Worm (Caenorhabditis elegans): ENCODE results near the gene R01E6.7.

Gene R01E6.7

ce11 chrX:13581820-13582219 is 12.1 kb upstream of the R01E6.7 start, which contains the start of gene F54B11.10:
Gene F54B11.10, plus strand, starts transcription at chrX:13582120.
- no peak for TF ChIP-seq ham-2 (GFP tag; optimal IDR thresholded peaks at IDR 0.05)
- no peak for TF ChIP-seq bed-3 (GFP tag; optimal IDR thresholded peaks at IDR 0.05)
- no peak for TF ChIP-seq sptf-1 (tag; optimal IDR thresholded peaks at IDR 0.05)
- TF ChIP-seq tbx-8 (GFP tag; optimal IDR thresholded peaks at IDR 0.05), result no peak
- TF ChIP-seq flh-1 (GFP tag; optimal IDR thresholded peaks at IDR 0.05), result no peak
- TF ChIP-seq drap-1 (GFP tag; optimal IDR thresholded peaks at IDR 0.05), result no peak
- no peak for TF ChIP-seq ces-1 (GFP tag; optimal IDR thresholded peaks at IDR 0.05)
- TF ChIP-seq hlh-1 (tag; optimal IDR thresholded peaks at IDR 0.05), result no peak
- TF ChIP-seq mab-5 (tag; optimal IDR thresholded peaks at IDR 0.05), result no peak
- TF ChIP-seq lsy-2 (tag; optimal IDR thresholded peaks at IDR 0.05), result no peak
- no peak for TF ChIP-seq elt-3 (tag; optimal IDR thresholded peaks at IDR 0.05)
- no peak for TF ChIP-seq pha-4 (tag; optimal IDR thresholded peaks at IDR 0.05)
- no peak for TF ChIP-seq nhr-12 (tag; optimal IDR thresholded peaks at IDR 0.05)
- TF ChIP-seq mls-2 (tag; optimal IDR thresholded peaks at IDR 0.05), result no peak
- no peak for TF ChIP-seq ceh-39 (tag; optimal IDR thresholded peaks at IDR 0.05)
- TF ChIP-seq zip-8 (tag; optimal IDR thresholded peaks at IDR 0.05), result no peak

DNA sequence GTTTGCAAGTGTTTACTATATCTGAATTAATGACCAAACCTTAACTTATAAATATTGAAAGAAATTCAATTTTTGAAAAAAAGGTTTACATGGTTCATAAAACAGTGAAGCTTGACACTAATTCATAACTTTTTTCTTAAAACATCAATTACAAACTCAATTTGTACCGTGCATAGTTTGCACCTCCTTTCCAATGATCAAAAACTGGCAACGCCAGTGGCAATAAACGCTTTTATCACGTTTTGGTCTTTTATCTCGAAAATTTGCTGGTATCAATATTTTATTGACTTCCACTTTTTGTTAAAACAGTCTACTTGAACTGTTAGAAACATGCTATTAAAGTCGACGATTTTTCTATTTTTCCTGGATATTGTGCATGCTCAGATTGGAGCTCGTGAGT is 8.7 kb upstream of the R01E6.7 start, which contains the start of gene F54B11.11:
TSS of gene F54B11.11 (plus strand) at position 301 of the 400 bp plus-strand sequence.
- no peak for TF ChIP-seq ceh-39 (tag; optimal IDR thresholded peaks at IDR 0.05)
- TF ChIP-seq nhr-76 (tag; optimal IDR thresholded peaks at IDR 0.05), result no peak
- TF ChIP-seq sptf-1 (tag; optimal IDR thresholded peaks at IDR 0.05), result no peak
- no peak for TF ChIP-seq lin-13 (tag; optimal IDR thresholded peaks at IDR 0.05)
- TF ChIP-seq zip-8 (tag; optimal IDR thresholded peaks at IDR 0.05), result no peak
- no peak for TF ChIP-seq elt-1 (tag; optimal IDR thresholded peaks at IDR 0.05; ENCODE audit: borderline replicate concordance, insufficient read depth)
- no peak for TF ChIP-seq ces-1 (GFP tag; optimal IDR thresholded peaks at IDR 0.05)
- no peak for TF ChIP-seq mls-2 (tag; optimal IDR thresholded peaks at IDR 0.05)
- no peak for TF ChIP-seq ztf-11 (tag; optimal IDR thresholded peaks at IDR 0.05)
- no peak for TF ChIP-seq M03D4.4 (tag; optimal IDR thresholded peaks at IDR 0.05)
- no peak for TF ChIP-seq unc-62 (GFP tag; optimal IDR thresholded peaks at IDR 0.05)
- TF ChIP-seq ceh-43 (GFP tag; optimal IDR thresholded peaks at IDR 0.05), result no peak
- TF ChIP-seq drap-1 (GFP tag; optimal IDR thresholded peaks at IDR 0.05), result no peak
- TF ChIP-seq bed-3 (GFP tag; optimal IDR thresholded peaks at IDR 0.05), result no peak

- TF ChIP-seq mep-1 (tag; optimal IDR thresholded peaks at IDR 0.05) (no peak), mab-5 (tag; optimal IDR thresholded peaks at IDR 0.05) (no peak), ztf-11 (tag; optimal IDR thresholded peaks at IDR 0.05) (no peak), ceh-83 (GFP tag; optimal IDR thresholded peaks at IDR 0.05) (no peak), nhr-237 (tag; optimal IDR thresholded peaks at IDR 0.05) (no peak), blmp-1 (tag; optimal IDR thresholded peaks at IDR 0.05) (no peak), mls-2 (tag; optimal IDR thresholded peaks at IDR 0.05) (no peak), hlh-1 (tag; optimal IDR thresholded peaks at IDR 0.05) (no peak), tbx-8 (GFP tag; optimal IDR thresholded peaks at IDR 0.05) (no peak), unc-39 (tag; optimal IDR thresholded peaks at IDR 0.05) (no peak), sptf-1 (tag; optimal IDR thresholded peaks at IDR 0.05) (no peak), flh-1 (GFP tag; optimal IDR thresholded peaks at IDR 0.05) (no peak), unc-62 (GFP tag; optimal IDR thresholded peaks at IDR 0.05) (no peak)
These were observed 4.3 kb upstream of the R01E6.7 start for ce11 chrX:13574029-13574428.

ce11 chrX:13566436-13566835 is 3.3 kb downstream of the R01E6.7 start, which contains the start of gene R01E6.2:
Gene R01E6.2, minus strand, starts transcription at chrX:13566536.
- TF ChIP-seq nhr-237 (tag; optimal IDR thresholded peaks at IDR 0.05), result no peak
- no peak for TF ChIP-seq ztf-11 (tag; optimal IDR thresholded peaks at IDR 0.05)
- no peak for TF ChIP-seq unc-39 (tag; optimal IDR thresholded peaks at IDR 0.05)
- TF ChIP-seq lin-32 (GFP tag; optimal IDR thresholded peaks at IDR 0.05), result no peak
- no peak for TF ChIP-seq hlh-1 (tag; optimal IDR thresholded peaks at IDR 0.05)
- TF ChIP-seq nhr-76 (tag; optimal IDR thresholded peaks at IDR 0.05), result no peak
- no peak for TF ChIP-seq M03D4.4 (tag; optimal IDR thresholded peaks at IDR 0.05)
- no peak for TF ChIP-seq elt-1 (tag; optimal IDR thresholded peaks at IDR 0.05; ENCODE audit: borderline replicate concordance, insufficient read depth)
- TF ChIP-seq elt-3 (tag; optimal IDR thresholded peaks at IDR 0.05), result no peak
- TF ChIP-seq ham-2 (GFP tag; optimal IDR thresholded peaks at IDR 0.05), result no peak
- no peak for TF ChIP-seq nhr-28 (tag; optimal IDR thresholded peaks at IDR 0.05)
- no peak for TF ChIP-seq mep-1 (tag; optimal IDR thresholded peaks at IDR 0.05)
- TF ChIP-seq ces-1 (GFP tag; optimal IDR thresholded peaks at IDR 0.05), result no peak
- no peak for TF ChIP-seq sptf-1 (tag; optimal IDR thresholded peaks at IDR 0.05)
- no peak for TF ChIP-seq pha-4 (tag; optimal IDR thresholded peaks at IDR 0.05)
- TF ChIP-seq drap-1 (GFP tag; optimal IDR thresholded peaks at IDR 0.05), result no peak
- TF ChIP-seq tbx-8 (GFP tag; optimal IDR thresholded peaks at IDR 0.05), result no peak
- no peak for TF ChIP-seq flh-1 (GFP tag; optimal IDR thresholded peaks at IDR 0.05)

ce11 chrX:13561954-13562353 is 7.8 kb downstream of the R01E6.7 start:
- TF ChIP-seq hlh-1 (tag; optimal IDR thresholded peaks at IDR 0.05), result peak; percentile 35
- TF ChIP-seq ham-2 (GFP tag; optimal IDR thresholded peaks at IDR 0.05), result no peak
- TF ChIP-seq lin-13 (tag; optimal IDR thresholded peaks at IDR 0.05), result no peak
- no peak for TF ChIP-seq unc-62 (GFP tag; optimal IDR thresholded peaks at IDR 0.05)
- TF ChIP-seq unc-120 (tag; optimal IDR thresholded peaks at IDR 0.05; ENCODE audit: poor library complexity, severe bottlenecking), result peak; percentile 5

All from whole organism, mixed stage, embryonic.